Worm (Caenorhabditis elegans) whole organism, L1 larva: ENCODE results near the gene C05C10.7.

Experiments
- C16A3.4 ChIP-seq: fragments of 150-350 bp; optimal IDR thresholded peaks from 2 replicates; lab custom pipeline; 2014; ENCODE audit warnings: missing biosample characterization, missing genetic modification characterization
- F16B12.6 ChIP-seq: fragments of 150-350 bp; optimal IDR thresholded peaks from 2 replicates; lab custom pipeline; 2014; ENCODE audit warnings: missing biosample characterization, missing genetic modification characterization
- aha-1 ChIP-seq: fragments of 150-350 bp; optimal IDR thresholded peaks from 2 replicates; lab custom pipeline; 2014; ENCODE audit warnings: missing biosample characterization, missing genetic modification characterization
- ama-1 ChIP-seq: fragments of 150-350 bp; optimal IDR thresholded peaks from 2 replicates; lab custom pipeline; 2014
- ceh-90 ChIP-seq: sonication (generic microtip); optimal IDR thresholded peaks from 2 replicates; lab custom pipeline; 2016; ENCODE audit warnings: missing genetic modification characterization, missing compliant biosample characterization
- dpl-1 ChIP-seq, 3 experiments: fragments of 150-350 bp in 2 of 3; sonication (generic microtip) in 1 of 3; optimal IDR thresholded peaks; 2 replicates each; lab custom pipeline; 2014 to 2017; ENCODE audit warnings: missing biosample characterization in 3 of 3, missing genetic modification characterization in 3 of 3, missing genetic modification reagents in 3 of 3
- dsc-1 ChIP-seq: sonication (generic microtip); optimal IDR thresholded peaks from 2 replicates; lab custom pipeline; 2016; ENCODE audit warnings: mild to moderate bottlenecking, missing genetic modification characterization, missing compliant biosample characterization
- efl-1 ChIP-seq, 4 experiments: fragments of 150-350 bp; optimal IDR thresholded peaks in 3 of 4; peaks in 1 of 4; 1 replicate in 1 of 4; 2 replicates in 3 of 4; lab custom pipeline; 2014; ENCODE audit warnings: missing biosample characterization in 2 of 4, missing genetic modification characterization in 2 of 4, missing genetic modification reagents in 2 of 4
- egl-27 ChIP-seq, 2 experiments: fragments of 150-350 bp in 1 of 2; sonication (generic microtip); optimal IDR thresholded peaks; 3 replicates each; lab custom pipeline; 2017 to 2018; ENCODE audit warnings: missing biosample characterization in 2 of 2, missing genetic modification characterization in 2 of 2, missing genetic modification reagents in 2 of 2
- elt-2 ChIP-seq: sonication (generic microtip); optimal IDR thresholded peaks from 2 replicates; lab custom pipeline; 2016; ENCODE audit warnings: missing genetic modification characterization, mild to moderate bottlenecking, inconsistent platforms, missing compliant biosample characterization, missing genetic modification reagents
- fkh-10 ChIP-seq: sonication (generic microtip); optimal IDR thresholded peaks from 2 replicates; lab custom pipeline; 2017; ENCODE audit warnings: missing biosample characterization, missing genetic modification reagents, missing genetic modification characterization
- hlh-17 ChIP-seq: fragments of 200-800 bp; sonication (Bioruptor generic); optimal IDR thresholded peaks from 2 replicates; lab custom pipeline; 2018; ENCODE audit warnings: missing genetic modification characterization, mild to moderate bottlenecking, missing compliant biosample characterization, moderate library complexity, borderline replicate concordance
- jun-1 ChIP-seq: fragments of 150-350 bp; optimal IDR thresholded peaks from 2 replicates; lab custom pipeline; 2014; ENCODE audit warnings: missing biosample characterization, missing genetic modification reagents, missing genetic modification characterization
- lin-13 ChIP-seq: fragments of 150-350 bp; optimal IDR thresholded peaks from 2 replicates; lab custom pipeline; 2014; ENCODE audit warnings: missing biosample characterization, missing genetic modification reagents, missing genetic modification characterization
- lin-14 ChIP-seq: fragments of 200-800 bp; sonication (Bioruptor generic); optimal IDR thresholded peaks from 2 replicates; lab custom pipeline; 2018; ENCODE audit warnings: mild to moderate bottlenecking, missing genetic modification characterization, moderate library complexity, missing compliant biosample characterization
- lin-35 ChIP-seq, 2 experiments: fragments of 150-350 bp; optimal IDR thresholded peaks; 2 replicates each; lab custom pipeline; 2014; ENCODE audit warnings: missing biosample characterization in 2 of 2, missing genetic modification characterization in 2 of 2, missing genetic modification reagents in 2 of 2
- lir-3 ChIP-seq: sonication (generic microtip); optimal IDR thresholded peaks from 2 replicates; lab custom pipeline; 2016; ENCODE audit warnings: mild to moderate bottlenecking, missing genetic modification characterization, moderate library complexity, missing compliant biosample characterization; ENCODE audit not compliant: poor library complexity
- lsy-2 ChIP-seq, 2 experiments: fragments of 150-350 bp; optimal IDR thresholded peaks; 2 replicates each; lab custom pipeline; 2014; ENCODE audit warnings: missing biosample characterization in 2 of 2, missing genetic modification characterization in 2 of 2
- mdl-1 ChIP-seq, 2 experiments: fragments of 150-350 bp; optimal IDR thresholded peaks; 2 replicates each; lab custom pipeline; 2014 to 2017; ENCODE audit warnings: missing biosample characterization in 2 of 2, missing genetic modification characterization in 2 of 2, inconsistent platforms in 1 of 2
- nhr-11 ChIP-seq: fragments of 150-350 bp; optimal IDR thresholded peaks from 2 replicates; lab custom pipeline; 2014; ENCODE audit warnings: missing biosample characterization, missing genetic modification characterization
- nhr-19 ChIP-seq: fragments of 200-800 bp; sonication (Bioruptor generic); conservative IDR thresholded peaks from 2 replicates; pipeline ENCODE4 v1.3.6; 2022; ENCODE audit warnings: missing genetic modification characterization, missing compliant biosample characterization
- nhr-237 ChIP-seq: fragments of 150-350 bp; optimal IDR thresholded peaks from 2 replicates; lab custom pipeline; 2014; ENCODE audit warnings: missing biosample characterization, missing genetic modification characterization
- nhr-47 ChIP-seq: sonication (generic microtip); optimal IDR thresholded peaks from 2 replicates; lab custom pipeline; 2016; ENCODE audit warnings: mild to moderate bottlenecking, missing genetic modification characterization, moderate library complexity, missing compliant biosample characterization
- nhr-71 ChIP-seq: sonication (generic microtip); optimal IDR thresholded peaks from 2 replicates; lab custom pipeline; 2016; ENCODE audit warnings: mild to moderate bottlenecking, missing genetic modification characterization, moderate library complexity, missing compliant biosample characterization
- nhr-77 ChIP-seq: fragments of 150-350 bp; optimal IDR thresholded peaks from 2 replicates; lab custom pipeline; 2014; ENCODE audit warnings: missing biosample characterization, missing genetic modification characterization
- nhr-84 ChIP-seq: sonication (generic microtip); optimal IDR thresholded peaks from 2 replicates; lab custom pipeline; 2017; ENCODE audit warnings: missing biosample characterization, missing genetic modification characterization
- nhr-85 ChIP-seq: sonication (generic microtip); peaks from one replicate; lab custom pipeline; 2016; ENCODE audit warnings: missing genetic modification characterization, inconsistent platforms, missing compliant biosample characterization
- pqm-1 ChIP-seq: sonication (generic microtip); optimal IDR thresholded peaks from 3 replicates; lab custom pipeline; 2017; ENCODE audit warnings: missing biosample characterization, missing genetic modification characterization
- rnt-1 ChIP-seq: sonication (generic microtip); optimal IDR thresholded peaks from 2 replicates; lab custom pipeline; 2016; ENCODE audit warnings: mild to moderate bottlenecking, missing genetic modification characterization, moderate library complexity, missing compliant biosample characterization
- sox-4 ChIP-seq: sonication (generic microtip); optimal IDR thresholded peaks from 2 replicates; lab custom pipeline; 2016; ENCODE audit warnings: missing genetic modification characterization, missing compliant biosample characterization
- sptf-1 ChIP-seq: fragments of 150-350 bp; optimal IDR thresholded peaks from 2 replicates; lab custom pipeline; 2014; ENCODE audit warnings: missing biosample characterization, missing genetic modification characterization
- sup-37 ChIP-seq: fragments of 200-800 bp; sonication (Bioruptor generic); optimal IDR thresholded peaks from 2 replicates; lab custom pipeline; 2018; ENCODE audit warnings: mild to moderate bottlenecking, missing genetic modification characterization, missing compliant biosample characterization
- swsn-7 ChIP-seq: sonication (generic microtip); optimal IDR thresholded peaks from 2 replicates; lab custom pipeline; 2016; ENCODE audit warnings: missing genetic modification characterization, missing compliant biosample characterization
- unc-130 ChIP-seq: fragments of 150-350 bp; optimal IDR thresholded peaks from 2 replicates; lab custom pipeline; 2017; ENCODE audit warnings: missing biosample characterization, missing genetic modification characterization, inconsistent platforms
- unc-62 ChIP-seq: fragments of 150-350 bp; optimal IDR thresholded peaks from 2 replicates; lab custom pipeline; 2014; ENCODE audit warnings: missing biosample characterization, missing genetic modification reagents, missing genetic modification characterization
- xbp-1 ChIP-seq: sonication (generic microtip); optimal IDR thresholded peaks from 2 replicates; lab custom pipeline; 2016; ENCODE audit warnings: missing genetic modification characterization, missing compliant biosample characterization
- zag-1 ChIP-seq: fragments of 150-350 bp; optimal IDR thresholded peaks from 2 replicates; lab custom pipeline; 2014; ENCODE audit warnings: missing biosample characterization, missing genetic modification characterization
- ztf-4 ChIP-seq: fragments of 150-350 bp; optimal IDR thresholded peaks from 2 replicates; lab custom pipeline; 2014; ENCODE audit warnings: missing biosample characterization, missing genetic modification characterization

The C05C10.7 gene

DNA sequence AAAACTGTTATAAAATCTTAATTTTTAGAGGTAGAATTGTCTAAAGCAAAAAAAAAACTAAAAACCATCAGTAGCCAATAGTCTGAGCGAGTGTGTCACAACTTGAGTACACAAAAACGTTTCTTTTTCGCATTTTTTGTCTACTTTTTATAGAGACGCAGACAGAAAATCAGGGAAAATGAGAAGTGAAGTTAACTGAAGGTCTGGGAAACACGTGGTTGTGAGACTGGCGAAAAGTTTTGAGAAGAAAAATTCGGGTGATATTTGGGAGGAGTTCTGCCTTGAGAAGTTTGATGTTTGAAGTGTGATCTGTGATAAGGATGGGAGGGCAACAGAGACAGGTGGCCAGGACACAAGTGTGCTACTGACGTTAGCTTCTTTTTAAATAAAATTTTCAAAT, 1.2 kb downstream of the C05C10.7 start (continued):
- peak; percentile 37 to 98 for TF ChIP-seq mdl-1 (tag; optimal IDR thresholded peaks at IDR 0.05; lab: Kevin White, UChicago)
- TF ChIP-seq nhr-11 (tag; lab: Kevin White, UChicago): peak; percentile 88
- TF ChIP-seq nhr-19 (GFP tag; lab: Robert Waterston, UW): peak; percentile 83
- no peak for TF ChIP-seq jun-1 (tag; lab: Kevin White, UChicago)
- TF ChIP-seq C16A3.4: peak; percentile 86
- no peak for TF ChIP-seq pqm-1
- no peak for TF ChIP-seq fkh-10 (GFP tag; lab: Kevin White, UChicago)
- no peak for TF ChIP-seq ceh-90 (tag; lab: Kevin White, UChicago)
- peak; percentile 19 for TF ChIP-seq nhr-237 (tag; lab: Kevin White, UChicago)
- TF ChIP-seq swsn-7: peak; percentile 59
- TF ChIP-seq sox-4 (tag; lab: Kevin White, UChicago): no peak
- TF ChIP-seq lir-3 (tag; lab: Kevin White, UChicago): peak; percentile 66
- TF ChIP-seq nhr-85: peak; percentile 93
- TF ChIP-seq dpl-1 (GFP tag; optimal IDR thresholded peaks at IDR 0.05; lab: Kevin White, UChicago): peak; percentile 56 to 71 (median 66)
- peak; percentile 54 for TF ChIP-seq elt-2 (tag; lab: Kevin White, UChicago)
- TF ChIP-seq unc-130: peak; percentile 60
- peak; percentile 97 for TF ChIP-seq lin-14 (GFP tag; lab: Kevin White, UChicago)
- TF ChIP-seq xbp-1 (tag; lab: Kevin White, UChicago): peak; percentile 50
- peak; percentile 32 for TF ChIP-seq sup-37 (GFP tag; lab: Kevin White, UChicago)
- no peak for TF ChIP-seq hlh-17 (GFP tag; lab: Kevin White, UChicago)
- TF ChIP-seq sptf-1: no peak
- peak; percentile 83 for TF ChIP-seq lin-13 (GFP tag; lab: Kevin White, UChicago)

- TF ChIP-seq jun-1 (tag; lab: Kevin White, UChicago): no peak
- TF ChIP-seq ztf-4 (tag; lab: Kevin White, UChicago): no peak
- no peak for TF ChIP-seq nhr-47 (tag; lab: Kevin White, UChicago)
- no peak for TF ChIP-seq efl-1 (optimal IDR thresholded peaks at IDR 0.05; lab: Kevin White, UChicago)
- TF ChIP-seq efl-1 (GFP tag; optimal IDR thresholded peaks at IDR 0.05 in 1 of 2; lab: Kevin White, UChicago): peak in 1 of 2 experiments; percentile 16
- TF ChIP-seq, all 84 proteins: peak for 1
Measured at ce11 chrII:9936859-9937258, 1.9 kb downstream of the C05C10.7 start, which contains the start of gene C05C10.3. Gene C05C10.3, minus strand, starts transcription at chrII:9936893.

- no peak for TF ChIP-seq nhr-237 (tag; lab: Kevin White, UChicago)
- peak; percentile 62 for TF ChIP-seq nhr-85
Measured at ce11 chrII:9935664-9936063, 3.1 kb downstream of the C05C10.7 start.

DNA sequence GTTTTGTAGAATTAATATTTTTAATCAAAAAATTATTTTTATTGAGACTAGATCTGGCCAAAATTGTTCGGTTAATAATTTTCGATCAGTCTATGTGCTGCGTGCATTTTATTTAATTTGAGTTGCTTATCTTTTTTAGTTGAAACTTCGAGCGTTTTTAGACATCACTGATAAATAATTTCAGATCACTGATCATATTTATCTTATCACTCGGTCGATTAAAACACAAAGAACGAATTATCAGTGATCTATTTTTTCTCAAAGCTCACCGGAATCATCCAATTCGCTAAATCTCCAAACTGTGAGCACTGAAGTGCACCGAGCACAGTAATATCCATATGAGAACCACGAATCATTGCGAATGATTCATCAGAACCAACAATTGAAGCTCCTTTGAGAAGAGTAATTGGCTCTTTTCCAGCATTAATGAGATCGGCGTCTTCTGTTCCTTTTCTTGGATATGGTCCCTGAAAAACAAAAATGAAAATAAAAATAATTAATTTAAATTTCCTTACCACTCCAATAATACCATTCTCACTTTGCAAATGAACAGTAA, 3.6 kb downstream of the C05C10.7 start:
- TF ChIP-seq lin-13 (GFP tag; lab: Kevin White, UChicago) (no peak), zag-1 (tag; lab: Kevin White, UChicago) (no peak), elt-2 (tag; lab: Kevin White, UChicago) (peak; percentile 63), efl-1 (optimal IDR thresholded peaks at IDR 0.05; lab: Kevin White, UChicago) (no peak), efl-1 (GFP tag; optimal IDR thresholded peaks at IDR 0.05 in 1 of 2; lab: Kevin White, UChicago) (peak in 1 of 2 experiments; percentile 57), sptf-1 (no peak), sox-4 (tag; lab: Kevin White, UChicago) (no peak), F16B12.6 (tag; lab: Kevin White, UChicago) (no peak), mdl-1 (tag; optimal IDR thresholded peaks at IDR 0.05; lab: Kevin White, UChicago) (no peak), rnt-1 (tag; lab: Kevin White, UChicago) (peak; percentile 0), nhr-19 (GFP tag; lab: Robert Waterston, UW) (peak; percentile 19; the same call in 1 of the 2 replicates), nhr-84 (tag; lab: Kevin White, UChicago) (no peak), ama-1 (lab: Kevin White, UChicago) (peak; percentile 54), lin-14 (GFP tag; lab: Kevin White, UChicago) (no peak), nhr-47 (tag; lab: Kevin White, UChicago) (no peak), lsy-2 (tag; optimal IDR thresholded peaks at IDR 0.05; lab: Kevin White, UChicago) (peak in 1 of 2 experiments; percentile 14), dsc-1 (tag; lab: Kevin White, UChicago) (no peak), nhr-77 (tag; lab: Kevin White, UChicago) (no peak), lin-35 (GFP tag; optimal IDR thresholded peaks at IDR 0.05; lab: Kevin White, UChicago) (peak in 1 of 2 experiments; percentile 11), nhr-71 (tag; lab: Kevin White, UChicago) (peak; percentile 70), unc-130 (no peak), aha-1 (tag; lab: Kevin White, UChicago) (no peak), egl-27 (tag; optimal IDR thresholded peaks at IDR 0.05; lab: Kevin White, UChicago) (no peak), nhr-85 (peak; percentile 37), C16A3.4 (no peak), unc-62 (no peak)
